Fruit fly (Drosophila melanogaster) ovary, adult (tissue): Measurements from ENCODE around the gene ChAT.

Experiments used
- CG17801 ChIP-seq: fragments of 200-800 bp; optimal IDR thresholded peaks from 2 replicates; lab custom pipeline; 2019; ENCODE audit warnings: missing biosample characterization, mild to moderate bottlenecking, missing genetic modification characterization, moderate library complexity; ENCODE audit not compliant: partially characterized antibody

Gene ChAT

dm6 chr3R:18739435-18739977, 34.2 kb downstream of the ChAT start:
- TF ChIP-seq CG17801 (GFP tag; lab: Kevin White, UChicago): no peak

dm6 chr3R:18739978-18740954, 35.0 kb downstream of the ChAT start:
- no peak for TF ChIP-seq CG17801 (GFP tag; lab: Kevin White, UChicago)

DNA sequence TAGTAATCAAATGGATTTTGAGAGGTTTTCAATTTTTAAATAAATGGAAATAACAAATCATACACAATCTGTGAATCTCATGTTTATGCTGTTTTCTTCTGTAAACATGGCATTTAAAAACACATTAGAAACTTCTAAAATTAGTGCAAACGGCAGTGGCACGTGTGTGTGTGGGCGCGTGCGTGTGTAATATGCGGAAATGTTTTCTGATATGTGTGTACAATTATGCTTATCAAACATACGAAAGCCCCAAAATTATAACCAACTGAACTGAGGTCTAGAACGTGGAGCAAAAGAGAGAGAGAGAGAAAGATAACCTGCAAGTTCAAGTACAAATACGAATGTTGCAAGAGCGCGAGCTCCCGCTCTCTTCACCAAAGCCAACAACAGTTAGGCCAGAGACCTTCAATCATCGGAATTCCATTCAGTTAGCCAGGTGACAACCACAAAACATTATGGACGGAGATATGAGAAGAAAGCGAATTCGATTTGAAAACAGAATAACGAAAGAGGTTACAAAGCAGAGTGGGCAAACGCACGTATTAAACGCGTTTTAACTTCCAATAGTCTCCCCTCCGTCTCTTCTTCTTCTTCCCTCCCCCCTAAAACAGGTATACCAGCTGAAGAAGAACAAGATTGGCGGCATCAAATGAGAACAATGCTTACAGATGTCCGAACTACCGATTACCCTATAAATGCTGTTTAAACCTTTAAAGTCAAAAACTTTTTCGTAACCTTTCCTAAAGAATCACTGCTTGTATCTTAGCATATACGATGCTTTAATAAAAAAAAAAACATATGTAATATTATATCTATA, 35.9 kb downstream of the ChAT start:
- TF ChIP-seq CG17801 (GFP tag; lab: Kevin White, UChicago): peak; percentile 89

DNA sequence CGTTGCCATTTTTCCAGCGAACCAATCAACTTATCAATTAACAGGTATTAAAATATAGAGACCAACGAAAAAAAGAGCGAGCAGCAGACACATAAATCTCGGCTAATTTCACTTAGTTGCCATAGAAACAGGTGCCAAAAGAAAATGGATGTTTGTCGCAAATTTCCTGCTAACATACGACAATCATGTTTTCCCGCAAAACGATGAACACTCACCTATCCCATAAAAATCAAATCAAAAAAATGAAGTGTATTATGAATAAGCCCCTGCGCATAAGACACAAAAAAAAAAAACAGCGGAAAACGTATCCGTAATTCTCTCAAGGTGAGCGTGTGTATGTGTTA, 36.5 kb downstream of the ChAT start:
- no peak for TF ChIP-seq CG17801 (GFP tag; lab: Kevin White, UChicago)

- peak; percentile 71 for TF ChIP-seq CG17801 (GFP tag; lab: Kevin White, UChicago)
Observed at dm6 chr3R:18742358-18743269, 37.3 kb downstream of the ChAT start.

DNA sequence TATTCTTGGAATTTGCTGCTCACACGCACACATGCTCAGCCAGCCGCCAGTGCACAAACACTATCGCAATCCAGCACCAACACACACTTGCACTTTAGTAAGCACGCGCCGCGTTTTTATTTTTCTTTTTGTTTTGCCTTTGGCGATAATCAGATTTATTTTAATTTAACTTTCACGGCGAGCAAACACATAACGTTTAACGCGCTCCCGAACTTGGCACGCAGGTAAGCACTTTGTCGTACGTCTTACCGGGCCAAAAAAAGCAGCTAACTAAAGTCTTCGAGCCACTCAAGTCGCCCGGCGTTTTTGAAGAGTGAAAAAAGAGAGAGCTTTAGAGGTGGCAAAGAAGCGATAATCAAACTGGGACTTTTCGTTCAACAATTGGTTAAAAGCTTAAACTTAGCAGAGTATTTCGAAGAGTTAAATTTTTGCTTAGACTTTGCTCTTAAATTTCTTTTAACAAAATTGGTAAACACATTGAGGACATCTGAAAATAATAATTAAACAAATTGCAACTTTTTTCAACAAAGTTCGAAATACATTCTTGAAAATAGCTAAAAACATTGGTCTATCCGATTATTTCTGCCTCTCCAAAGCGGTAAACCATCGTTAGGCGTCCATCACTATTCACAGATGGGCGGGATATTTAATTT, 38.1 kb downstream of the ChAT start, which contains the start of gene Mekk1:
Gene Mekk1, minus strand, starts transcription at position 325 of the 653 bp plus-strand sequence.
- peak; percentile 35 for TF ChIP-seq CG17801 (GFP tag; lab: Kevin White, UChicago)

dm6 chr3R:18745961-18746468, 40.7 kb downstream of the ChAT start, which contains the start of the genes PGS1 and gwl:
PGS1 (minus strand) TSS chr3R:18746041.
gwl (plus strand) TSS chr3R:18746370.
- TF ChIP-seq CG17801 (GFP tag; lab: Kevin White, UChicago): peak; percentile 87

DNA sequence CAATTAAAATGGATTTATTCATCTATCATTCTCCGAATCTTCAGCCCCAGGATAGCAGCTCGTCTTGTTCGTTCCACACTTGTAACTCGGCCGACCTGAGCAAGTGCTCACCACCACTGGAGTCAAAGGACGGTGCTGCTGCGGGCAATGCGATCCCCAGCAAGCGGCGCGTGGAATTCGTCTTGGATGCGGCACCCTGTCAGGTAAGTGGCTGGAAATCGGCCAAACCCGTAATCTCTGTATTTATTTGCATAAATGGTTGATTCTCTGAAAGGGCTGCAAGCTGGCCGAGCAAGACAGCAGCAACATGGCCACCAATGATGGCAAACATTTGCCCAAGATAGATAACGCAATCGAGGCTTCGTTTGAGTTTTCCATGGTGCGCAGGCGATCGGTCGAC, 42.8 kb downstream of the ChAT start:
- TF ChIP-seq CG17801 (GFP tag; lab: Kevin White, UChicago): no peak

DNA sequence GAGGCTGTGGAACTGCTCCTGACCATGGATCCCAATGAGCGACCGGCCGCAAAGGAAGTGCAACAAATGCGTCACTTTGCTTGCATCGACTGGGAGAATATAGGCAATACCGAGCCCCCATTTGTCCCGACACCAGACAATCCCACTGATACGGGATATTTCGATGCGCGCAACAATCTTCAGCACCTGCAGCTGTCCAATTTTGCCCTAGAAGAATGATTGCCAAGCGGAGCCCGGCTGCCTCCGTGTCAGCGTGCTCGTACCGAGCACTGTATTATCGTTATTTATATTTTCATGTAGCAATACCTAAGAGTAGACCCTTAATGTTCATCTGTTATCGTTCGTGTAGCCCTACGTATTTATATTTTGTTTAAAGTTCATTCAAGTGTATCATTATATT, 44.5 kb downstream of the ChAT start:
- no peak for TF ChIP-seq CG17801 (GFP tag; lab: Kevin White, UChicago)

- peak; percentile 61 for TF ChIP-seq CG17801 (GFP tag; lab: Kevin White, UChicago)
Observed at dm6 chr3R:18758548-18759257, 53.4 kb downstream of the ChAT start, which contains the start of gene Epg5. Epg5 (minus strand) TSS chr3R:18758873.
